Worm (Caenorhabditis elegans): ENCODE results near the gene sdz-5.

- TF ChIP-seq unc-62 (GFP tag; optimal IDR thresholded peaks at IDR 0.05) (no peak), pha-4 (tag; optimal IDR thresholded peaks at IDR 0.05) (no peak), snpc-4 (tag; optimal IDR thresholded peaks at IDR 0.05) (no peak), egl-27 (tag; optimal IDR thresholded peaks at IDR 0.05) (no peak)
Observed at ce11 chrII:2979061-2979460, 29.4 kb upstream of the sdz-5 start.
